Fruit fly (Drosophila melanogaster): Measurements from ENCODE around the gene Ice2.

Ice2 gene

DNA sequence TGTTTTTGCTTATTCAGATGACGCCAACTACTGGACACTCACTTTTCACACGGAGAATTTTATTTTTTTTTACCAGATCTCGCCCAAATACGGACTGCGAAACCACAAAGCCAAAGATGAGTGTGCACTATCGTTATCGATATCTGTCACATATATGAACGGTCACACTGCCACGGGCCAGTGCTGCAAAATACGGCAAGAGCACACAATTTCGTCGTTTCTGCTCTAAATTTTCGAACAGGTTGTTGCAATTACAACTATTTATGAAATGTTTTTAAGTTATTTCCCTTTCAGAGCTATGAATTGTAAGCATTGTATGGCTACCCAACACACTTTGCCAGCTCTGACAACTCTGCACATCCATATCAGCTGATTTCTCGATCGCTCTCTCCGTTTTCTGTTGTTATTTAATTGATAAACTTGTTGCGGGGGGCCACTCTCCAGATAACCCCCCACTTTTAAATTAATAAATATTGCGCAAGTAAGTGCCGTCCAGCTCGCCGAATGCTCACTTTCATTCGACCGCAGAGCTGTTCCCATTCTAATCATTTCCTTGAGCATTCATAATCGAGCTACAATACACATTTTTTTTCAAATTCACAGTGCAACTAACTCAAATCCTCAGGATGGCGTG is 2.5 kb upstream of the Ice2 start, which contains the start of the genes slmb and CG5793:
slmb (minus strand) TSS at position 134 of the 634 bp plus-strand sequence.
CG5793 (plus strand) TSS at position 222 of the 634 bp plus-strand sequence.
- TF ChIP-seq psq (optimal IDR thresholded peaks at IDR 0.05) (no peak), ttk (optimal IDR thresholded peaks at IDR 0.05) (no peak), insv (optimal IDR thresholded peaks at IDR 0.05) (no peak), Myc (optimal IDR thresholded peaks at IDR 0.05) (no peak)

DNA sequence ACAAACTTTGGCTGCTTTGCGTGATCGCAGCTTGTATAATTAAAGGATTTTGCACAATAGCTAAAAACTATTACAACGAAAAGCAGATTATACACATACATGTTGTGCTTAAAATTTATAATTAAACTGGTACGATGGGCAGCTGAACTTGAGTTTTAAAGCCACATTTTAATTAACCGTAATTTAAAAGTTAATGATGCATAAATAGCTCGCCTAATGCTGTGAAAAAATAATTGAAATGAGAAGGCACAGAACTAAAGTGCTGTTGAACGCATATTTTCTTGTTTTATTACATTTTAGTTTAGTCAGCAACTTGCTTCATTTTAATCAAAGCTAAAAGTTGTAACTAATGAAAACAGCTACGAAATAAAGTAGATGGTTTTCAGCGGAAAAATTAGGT is 399 bp upstream of the Ice2 start, which contains the start of gene Obp93a:
Obp93a (minus strand) TSS at position 101 of the 400 bp plus-strand sequence.
- TF ChIP-seq insv (optimal IDR thresholded peaks at IDR 0.05) (no peak), Sin3A (optimal IDR thresholded peaks at IDR 0.05) (no peak), h (optimal IDR thresholded peaks at IDR 0.05) (no peak), Myc (optimal IDR thresholded peaks at IDR 0.05) (no peak), psq (optimal IDR thresholded peaks at IDR 0.05) (no peak), ttk (optimal IDR thresholded peaks at IDR 0.05) (no peak)

dm6 chr3R:21133517-21133916 is 3.5 kb downstream of the Ice2 start, which contains the start of gene Trm7-34:
Gene Trm7-34 (minus strand): TSS chr3R:21133881.
- TF ChIP-seq Myc (optimal IDR thresholded peaks at IDR 0.05), result no peak
- no peak for TF ChIP-seq ttk (optimal IDR thresholded peaks at IDR 0.05)
- no peak for TF ChIP-seq Sin3A (optimal IDR thresholded peaks at IDR 0.05)
- no peak for TF ChIP-seq h (optimal IDR thresholded peaks at IDR 0.05)
- no peak for TF ChIP-seq insv (optimal IDR thresholded peaks at IDR 0.05)
- no peak for TF ChIP-seq psq (optimal IDR thresholded peaks at IDR 0.05)

DNA sequence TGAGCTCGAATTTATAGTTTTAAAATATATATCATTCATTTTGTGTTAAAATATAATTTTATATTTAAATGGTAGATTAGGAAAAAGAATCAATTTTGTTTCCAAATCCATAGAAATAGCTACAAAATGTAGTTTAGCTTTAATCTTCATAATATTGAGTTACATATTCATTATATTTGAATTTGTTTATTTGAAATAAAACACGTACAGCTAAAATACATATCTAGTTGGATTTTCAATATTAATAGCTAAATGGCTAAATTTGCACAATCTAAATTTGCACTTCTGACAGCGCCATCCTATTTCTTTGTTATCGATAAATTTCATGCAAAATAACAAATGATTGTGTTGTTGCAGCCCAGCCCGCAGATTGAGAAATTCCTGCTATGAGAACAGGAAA is 3.9 kb downstream of the Ice2 start, which contains the start of gene Usp8:
Usp8 (plus strand) TSS at position 312 of the 400 bp plus-strand sequence.
- TF ChIP-seq psq (optimal IDR thresholded peaks at IDR 0.05) (no peak), h (optimal IDR thresholded peaks at IDR 0.05) (no peak), insv (optimal IDR thresholded peaks at IDR 0.05) (no peak), ttk (optimal IDR thresholded peaks at IDR 0.05) (no peak), Sin3A (optimal IDR thresholded peaks at IDR 0.05) (no peak), Myc (optimal IDR thresholded peaks at IDR 0.05) (no peak)

- TF ChIP-seq Myc (optimal IDR thresholded peaks at IDR 0.05) (no peak), ttk (optimal IDR thresholded peaks at IDR 0.05) (no peak), psq (optimal IDR thresholded peaks at IDR 0.05) (no peak), h (optimal IDR thresholded peaks at IDR 0.05) (no peak), insv (optimal IDR thresholded peaks at IDR 0.05) (no peak), Sin3A (optimal IDR thresholded peaks at IDR 0.05) (no peak)
Observed at dm6 chr3R:21138220-21138754, 8.3 kb downstream of the Ice2 start, which contains the start of gene meigo. Gene meigo (plus strand): TSS chr3R:21138270.

DNA sequence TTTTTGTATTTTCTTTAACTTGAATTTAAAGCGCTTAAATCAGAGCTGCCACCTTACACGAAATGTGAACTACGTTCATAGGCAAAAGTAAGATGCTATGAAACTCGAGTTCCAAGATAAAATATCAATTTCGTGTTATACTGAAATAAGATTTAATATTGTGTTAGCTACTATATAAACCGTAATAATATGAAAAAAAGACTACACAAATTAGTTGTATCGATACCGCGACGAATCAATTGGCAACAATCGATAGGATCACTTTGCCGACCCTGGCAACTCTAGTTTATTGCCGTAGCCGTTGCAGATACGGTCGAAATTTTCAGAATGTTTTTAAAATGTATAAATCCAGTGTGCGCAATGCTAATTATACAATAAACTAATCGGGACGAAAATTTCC is 10.4 kb downstream of the Ice2 start, which contains the start of gene SNF4Agamma:
SNF4Agamma (plus strand) TSS at position 282 of the 400 bp plus-strand sequence.
- TF ChIP-seq psq (optimal IDR thresholded peaks at IDR 0.05) (no peak), ttk (optimal IDR thresholded peaks at IDR 0.05) (no peak), Sin3A (optimal IDR thresholded peaks at IDR 0.05) (no peak), insv (optimal IDR thresholded peaks at IDR 0.05) (no peak), Myc (optimal IDR thresholded peaks at IDR 0.05) (no peak), h (optimal IDR thresholded peaks at IDR 0.05) (no peak)

DNA sequence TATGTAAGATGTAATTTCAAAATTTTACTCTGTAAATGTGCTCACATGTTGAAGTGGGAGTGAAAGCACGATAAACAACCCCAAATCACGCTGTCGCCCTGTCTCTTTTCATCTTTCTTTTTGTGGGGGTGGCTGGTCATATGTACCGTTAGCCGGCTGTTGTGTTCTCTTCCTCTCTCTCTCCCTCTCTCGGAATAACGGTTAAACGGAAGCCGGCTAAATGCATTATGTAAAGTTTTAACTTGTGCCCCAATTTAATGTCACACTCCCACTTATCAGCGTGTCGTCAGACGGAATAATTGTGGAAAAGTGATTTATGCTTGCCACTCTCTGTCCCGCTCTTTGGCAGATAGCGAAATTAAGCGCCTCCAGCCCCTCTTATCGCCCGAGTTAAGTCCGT is 11.3 kb downstream of the Ice2 start:
- TF ChIP-seq Myc (optimal IDR thresholded peaks at IDR 0.05) (no peak), psq (optimal IDR thresholded peaks at IDR 0.05) (no peak), ttk (optimal IDR thresholded peaks at IDR 0.05) (no peak), Sin3A (optimal IDR thresholded peaks at IDR 0.05) (no peak), insv (optimal IDR thresholded peaks at IDR 0.05) (no peak), h (optimal IDR thresholded peaks at IDR 0.05) (no peak)

dm6 chr3R:21150090-21150489 is 20.1 kb downstream of the Ice2 start:
- no peak for TF ChIP-seq Sin3A (optimal IDR thresholded peaks at IDR 0.05)
- no peak for TF ChIP-seq psq (optimal IDR thresholded peaks at IDR 0.05)
- TF ChIP-seq Myc (optimal IDR thresholded peaks at IDR 0.05), result no peak
- TF ChIP-seq insv (optimal IDR thresholded peaks at IDR 0.05), result no peak
- no peak for TF ChIP-seq h (optimal IDR thresholded peaks at IDR 0.05)
- TF ChIP-seq ttk (optimal IDR thresholded peaks at IDR 0.05), result no peak

dm6 chr3R:21151090-21151870 is 21.3 kb downstream of the Ice2 start:
- TF ChIP-seq insv (optimal IDR thresholded peaks at IDR 0.05) (no peak), h (optimal IDR thresholded peaks at IDR 0.05) (no peak), Myc (optimal IDR thresholded peaks at IDR 0.05) (no peak), psq (optimal IDR thresholded peaks at IDR 0.05) (no peak), Sin3A (optimal IDR thresholded peaks at IDR 0.05) (no peak), ttk (optimal IDR thresholded peaks at IDR 0.05) (no peak)

dm6 chr3R:21152856-21153278 is 22.9 kb downstream of the Ice2 start:
- TF ChIP-seq psq (optimal IDR thresholded peaks at IDR 0.05) (no peak), Myc (optimal IDR thresholded peaks at IDR 0.05) (no peak), Sin3A (optimal IDR thresholded peaks at IDR 0.05) (no peak), ttk (optimal IDR thresholded peaks at IDR 0.05) (no peak), insv (optimal IDR thresholded peaks at IDR 0.05) (no peak), h (optimal IDR thresholded peaks at IDR 0.05) (no peak)

DNA sequence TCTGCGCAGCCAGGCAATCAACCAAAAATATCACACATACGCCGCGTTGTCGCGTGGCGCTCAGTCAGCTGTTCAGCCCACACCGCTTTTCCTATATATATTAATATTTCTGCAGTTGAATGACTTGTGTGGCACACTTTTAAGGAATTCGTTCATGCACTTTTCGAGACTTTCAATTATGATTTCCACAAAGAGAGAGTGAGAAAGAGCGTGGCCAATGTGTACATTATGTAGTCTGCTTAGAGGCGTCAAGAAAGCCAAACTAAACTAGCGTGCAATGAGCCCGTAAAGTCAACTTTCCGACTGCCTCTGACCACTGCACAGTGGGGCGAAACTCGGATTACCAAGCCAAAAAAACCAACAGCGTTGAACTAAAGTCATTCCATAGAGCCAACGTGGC is 24.1 kb downstream of the Ice2 start:
- TF ChIP-seq h (optimal IDR thresholded peaks at IDR 0.05) (no peak), psq (optimal IDR thresholded peaks at IDR 0.05) (no peak), insv (optimal IDR thresholded peaks at IDR 0.05) (no peak), ttk (optimal IDR thresholded peaks at IDR 0.05) (no peak), Myc (optimal IDR thresholded peaks at IDR 0.05) (no peak), Sin3A (optimal IDR thresholded peaks at IDR 0.05) (no peak)
